Worm (Caenorhabditis elegans) whole organism, mixed stage, embryonic: ENCODE results near the gene F37H8.5.

Source experiments
- blmp-1 ChIP-seq: fragments of 150-350 bp; optimal IDR thresholded peaks from 2 replicates; lab custom pipeline; 2014; ENCODE audit warnings: missing biosample characterization, missing genetic modification characterization
- ceh-83 ChIP-seq: fragments of 200-800 bp; sonication (Bioruptor generic); optimal IDR thresholded peaks from 2 replicates; lab custom pipeline; 2018; ENCODE audit warnings: mild to moderate bottlenecking, missing genetic modification characterization, missing compliant biosample characterization
- ces-1 ChIP-seq: fragments of 150-350 bp; optimal IDR thresholded peaks from 2 replicates; lab custom pipeline; 2014; ENCODE audit warnings: missing biosample characterization, missing genetic modification reagents, missing genetic modification characterization
- cnd-1 ChIP-seq: fragments of 200-800 bp; sonication (Bioruptor generic); optimal IDR thresholded peaks from 2 replicates; lab custom pipeline; 2018; ENCODE audit warnings: mild to moderate bottlenecking, missing genetic modification characterization, missing compliant biosample characterization
- elt-1 ChIP-seq: sonication (generic microtip); optimal IDR thresholded peaks from 2 replicates; lab custom pipeline; 2017; ENCODE audit warnings: missing genetic modification characterization, mild to moderate bottlenecking, missing compliant biosample characterization, antibody characterized with exemption, moderate library complexity, borderline replicate concordance; ENCODE audit not compliant: insufficient read depth
- lin-13 ChIP-seq: fragments of 150-350 bp; optimal IDR thresholded peaks from 2 replicates; lab custom pipeline; 2014; ENCODE audit warnings: missing biosample characterization, missing genetic modification characterization
- lin-32 ChIP-seq: fragments of 200-800 bp; sonication (Bioruptor generic); optimal IDR thresholded peaks from 2 replicates; lab custom pipeline; 2018; ENCODE audit warnings: mild to moderate bottlenecking, missing genetic modification characterization, missing compliant biosample characterization
- nhr-12 ChIP-seq: fragments of 150-350 bp; optimal IDR thresholded peaks from 2 replicates; lab custom pipeline; 2014; ENCODE audit warnings: missing biosample characterization, missing genetic modification characterization
- snpc-4 ChIP-seq: fragments of 150-350 bp; optimal IDR thresholded peaks from 2 replicates; lab custom pipeline; 2014; ENCODE audit warnings: missing biosample characterization, missing genetic modification characterization
- tbx-8 ChIP-seq: fragments of 200-800 bp; sonication (Bioruptor generic); optimal IDR thresholded peaks from 2 replicates; lab custom pipeline; 2018; ENCODE audit warnings: mild to moderate bottlenecking, missing genetic modification characterization, moderate library complexity, missing compliant biosample characterization
- unc-120 ChIP-seq: sonication (generic microtip); optimal IDR thresholded peaks from 2 replicates; lab custom pipeline; 2017; ENCODE audit warnings: missing genetic modification characterization, missing compliant biosample characterization; ENCODE audit not compliant: poor library complexity, severe bottlenecking
- unc-39 ChIP-seq: fragments of 150-350 bp; optimal IDR thresholded peaks from 2 replicates; lab custom pipeline; 2014; ENCODE audit warnings: missing biosample characterization, missing genetic modification characterization
- ztf-11 ChIP-seq: fragments of 150-350 bp; optimal IDR thresholded peaks from 2 replicates; lab custom pipeline; 2014; ENCODE audit warnings: missing biosample characterization, missing genetic modification characterization

DNA sequence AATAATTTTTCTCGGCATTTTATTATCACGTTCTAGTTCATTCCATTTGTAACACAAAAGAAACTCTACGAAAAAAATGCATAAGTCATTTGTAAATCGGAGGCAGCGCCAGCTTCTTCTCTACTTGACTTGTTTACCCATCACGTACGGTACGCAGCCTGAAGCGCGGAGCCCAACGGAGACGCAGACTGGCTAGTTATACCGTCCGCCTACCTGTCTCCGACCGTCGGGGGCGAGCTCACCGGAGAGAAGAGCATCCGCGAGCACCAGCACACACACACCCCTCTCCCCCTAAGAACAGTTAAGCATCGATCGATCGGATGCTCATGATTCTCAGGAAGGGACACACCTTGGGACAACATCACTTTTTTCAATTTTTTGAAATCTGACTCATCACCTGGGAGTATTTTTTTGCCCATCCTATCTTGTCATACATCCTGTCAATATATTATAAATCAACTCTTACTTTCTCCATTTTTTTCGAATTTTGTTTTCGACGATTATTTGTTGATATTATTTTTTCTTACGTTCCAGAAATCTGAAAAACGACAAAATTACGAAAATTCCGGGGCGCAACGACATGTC is 33.9 kb downstream of the F37H8.5 start, which contains the start of gene plpr-1:
- TF ChIP-seq cnd-1 (tag; lab: Kevin White, UChicago) (no peak), ceh-83 (GFP tag; lab: Kevin White, UChicago) (no peak), tbx-8 (GFP tag; lab: Kevin White, UChicago) (no peak), lin-32 (GFP tag; lab: Kevin White, UChicago) (no peak), snpc-4 (tag; lab: Kevin White, UChicago) (no peak), blmp-1 (tag; lab: Kevin White, UChicago) (no peak), lin-13 (tag; lab: Kevin White, UChicago) (no peak), unc-39 (tag; lab: Kevin White, UChicago) (no peak), ces-1 (GFP tag; lab: Kevin White, UChicago) (no peak), nhr-12 (tag; lab: Kevin White, UChicago) (no peak), ztf-11 (tag; lab: Kevin White, UChicago) (no peak), unc-120 (tag; lab: Kevin White, UChicago) (no peak), elt-1 (tag; lab: Kevin White, UChicago) (no peak)
